Worm (Caenorhabditis elegans): Measurements from ENCODE around the gene sfa-1.
"Not testable (repeated sequence)": the region's sequence is repeated elsewhere in the genome, so short reads cannot be mapped to it uniquely, and the experiment has no call there.

The sfa-1 gene

DNA sequence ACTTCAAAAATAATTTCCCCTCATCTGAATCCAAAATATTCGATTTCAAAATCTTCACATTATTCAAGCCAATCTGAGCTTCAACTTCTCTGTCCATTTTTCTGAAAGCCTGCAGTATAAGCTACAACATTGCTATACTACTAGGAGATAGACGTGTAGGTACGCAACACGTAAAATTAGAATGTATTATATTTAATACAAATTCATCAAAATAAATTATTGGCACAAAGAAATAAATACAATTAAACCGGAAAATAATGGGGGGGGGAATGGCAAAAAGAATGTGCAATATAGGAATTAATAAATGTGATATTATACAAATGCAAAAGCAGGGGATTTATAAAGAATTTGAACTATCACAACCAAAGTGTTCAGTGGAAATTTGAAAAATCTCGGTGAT lies 32.1 kb downstream of the sfa-1 start, which contains the start of gene Y116A8C.25:
TSS of gene Y116A8C.25 (minus strand) at position 101 of the 400 bp plus-strand sequence.
- TF ChIP-seq med-1 (GFP tag; optimal IDR thresholded peaks at IDR 0.05; ENCODE audit: insufficient read depth) (no peak), klf-2 (GFP tag; conservative IDR thresholded peaks at IDR 0.05) (no peak), ztf-29 (GFP tag; IDR thresholded peaks at IDR 0.05) (no peak), flt-1 (GFP tag; IDR thresholded peaks at IDR 0.05) (no peak), ztf-23 (GFP tag; IDR thresholded peaks at IDR 0.05) (no peak), T22C8.4 (GFP tag; IDR thresholded peaks at IDR 0.05) (no peak)

DNA sequence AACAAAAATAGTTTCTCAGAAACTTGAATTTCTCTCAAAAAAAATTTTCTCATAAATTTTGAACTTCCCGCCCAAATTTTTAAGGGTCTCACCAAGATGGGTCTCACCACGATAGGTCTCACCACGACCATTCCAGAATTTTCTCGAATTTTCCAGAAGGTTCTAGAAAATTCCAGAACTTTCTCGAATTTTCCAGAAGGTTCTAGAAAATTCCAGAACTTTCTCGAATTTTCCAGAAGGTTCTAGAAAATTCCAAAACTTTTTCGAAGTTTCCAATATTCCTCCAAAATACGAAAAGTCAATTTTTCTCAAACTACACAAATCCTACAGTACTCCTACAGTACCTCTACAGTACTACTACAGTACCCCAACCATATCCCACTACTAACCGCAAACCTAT lies 34.8 kb downstream of the sfa-1 start:
- peak; percentile 67; the same call in 1 of the 2 replicates for TF ChIP-seq flt-1 (GFP tag; IDR thresholded peaks at IDR 0.05)

DNA sequence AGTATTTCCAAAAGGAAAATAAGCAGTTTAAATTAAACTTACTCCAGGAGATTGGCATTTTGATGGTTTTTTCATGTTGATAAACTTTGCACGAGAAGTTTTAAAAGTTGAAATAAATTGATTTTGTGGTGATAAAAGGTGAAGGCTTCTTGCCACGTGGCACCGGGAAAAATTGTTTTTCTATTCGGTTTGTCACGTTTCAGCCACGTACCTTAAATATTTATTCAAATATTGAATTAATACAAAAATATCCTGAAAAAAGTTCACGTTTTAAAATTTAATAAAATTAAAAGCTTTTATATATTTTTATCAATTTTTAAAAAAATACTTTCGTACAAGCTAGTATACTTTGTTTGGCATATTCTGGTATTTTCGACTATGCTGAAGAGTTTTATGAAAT lies 40.0 kb downstream of the sfa-1 start, which contains the start of gene Y116A8C.24:
TSS of gene Y116A8C.24 (minus strand) at position 101 of the 400 bp plus-strand sequence.
- TF ChIP-seq tab-1, ztf-29, flt-1 (GFP tag; IDR thresholded peaks at IDR 0.05): not testable (repeated sequence)

DNA sequence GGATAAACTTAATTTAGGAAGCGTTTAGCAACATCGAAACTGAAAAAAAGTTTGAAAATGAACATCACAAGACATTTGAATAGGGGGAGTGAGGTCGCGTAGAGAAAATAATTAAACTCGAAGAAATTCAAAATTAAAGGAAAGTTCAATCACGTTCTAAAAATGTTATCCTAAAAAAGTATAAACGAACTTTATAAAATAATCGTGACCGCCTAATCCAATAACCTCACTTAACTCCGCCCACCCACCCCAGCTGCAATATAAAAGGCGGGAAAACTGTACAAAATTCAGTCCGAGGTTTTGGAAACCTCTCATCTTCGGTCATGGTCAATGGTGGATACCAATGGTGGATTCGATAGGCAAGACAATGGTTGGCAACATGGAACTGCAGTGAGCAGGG lies 45.8 kb downstream of the sfa-1 start, which contains the start of gene Y116A8C.465:
TSS of gene Y116A8C.465 (plus strand) at position 301 of the 400 bp plus-strand sequence.
- TF ChIP-seq ztf-23 (GFP tag; IDR thresholded peaks at IDR 0.05); med-1 (GFP tag; optimal IDR thresholded peaks at IDR 0.05; ENCODE audit: insufficient read depth); cog-1 (tag; optimal IDR thresholded peaks at IDR 0.05): not testable (repeated sequence)

DNA sequence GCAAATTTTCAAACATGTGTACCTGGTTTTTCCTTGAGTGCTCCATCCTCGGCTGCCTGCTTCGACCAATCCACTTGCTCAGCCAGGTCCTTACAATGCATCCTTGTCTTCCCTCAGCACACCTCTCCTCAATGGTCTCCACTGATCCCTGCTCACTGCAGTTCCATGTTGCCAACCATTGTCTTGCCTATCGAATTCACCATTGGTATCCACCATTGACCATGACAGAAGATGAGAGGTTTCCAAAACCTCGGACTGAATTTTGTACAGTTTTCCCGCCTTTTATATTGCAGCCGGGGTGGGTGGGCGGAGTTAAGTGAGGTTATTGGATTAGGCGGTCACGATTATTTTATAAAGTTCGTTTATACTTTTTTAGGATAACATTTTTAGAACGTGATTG lies 47.1 kb downstream of the sfa-1 start, which contains the start of gene Y116A8C.467:
TSS of gene Y116A8C.467 (minus strand) at position 101 of the 400 bp plus-strand sequence.
- TF ChIP-seq ref-1 (GFP tag; conservative IDR thresholded peaks at IDR 0.05); med-1 (GFP tag; optimal IDR thresholded peaks at IDR 0.05; ENCODE audit: insufficient read depth); T22C8.4 (GFP tag; IDR thresholded peaks at IDR 0.05): not testable (repeated sequence)

DNA sequence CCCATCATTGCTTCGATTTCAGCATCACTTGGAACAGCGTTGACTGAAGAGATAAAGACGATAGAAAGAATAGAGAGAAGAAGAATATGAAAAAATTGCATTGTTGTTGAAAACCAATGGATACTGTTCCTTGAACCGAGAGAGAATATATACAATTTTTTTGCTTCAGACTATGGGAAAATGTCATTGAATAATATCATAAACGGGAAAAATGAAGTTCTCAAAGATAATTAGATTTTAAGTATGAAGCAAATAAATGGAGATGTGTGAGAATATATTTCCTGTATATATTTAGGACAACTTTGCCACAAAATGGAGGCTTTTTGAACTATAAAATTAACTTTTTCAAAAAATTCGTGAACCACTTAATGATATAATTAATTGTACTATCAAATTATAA lies 52.7 kb downstream of the sfa-1 start, which contains the start of gene Y116A8C.44:
TSS of gene Y116A8C.44 (minus strand) at position 101 of the 400 bp plus-strand sequence.
- TF ChIP-seq tab-1 (GFP tag; IDR thresholded peaks at IDR 0.05) (no peak), cog-1 (tag; optimal IDR thresholded peaks at IDR 0.05) (no peak), ref-1 (GFP tag; conservative IDR thresholded peaks at IDR 0.05) (no peak), ztf-23 (GFP tag; IDR thresholded peaks at IDR 0.05) (no peak), med-1 (GFP tag; optimal IDR thresholded peaks at IDR 0.05; ENCODE audit: insufficient read depth) (no peak), klf-2 (GFP tag; conservative IDR thresholded peaks at IDR 0.05) (no peak)
